Worm (Caenorhabditis elegans): Measurements from ENCODE around the gene samp-1.

Gene samp-1

DNA sequence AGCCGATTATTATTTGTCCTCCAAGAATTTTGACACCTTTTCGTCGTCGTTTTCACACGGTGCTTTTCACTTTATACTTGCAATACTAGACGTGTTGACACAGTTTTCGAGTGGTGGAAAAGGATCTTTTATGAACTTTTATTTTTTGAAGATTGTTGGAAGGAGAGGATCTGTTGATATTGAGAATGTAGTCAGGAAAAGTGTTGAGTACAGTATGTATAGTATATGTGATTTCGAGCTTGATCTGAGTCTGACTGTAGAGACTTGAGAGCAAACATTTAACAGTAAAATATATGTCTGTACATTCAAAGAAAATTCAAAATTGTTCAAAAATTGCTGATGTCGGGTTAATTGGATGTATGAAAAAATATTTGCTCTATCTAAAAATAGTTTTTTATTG lies 33.5 kb downstream of the samp-1 start:
- TF ChIP-seq unc-62 (GFP tag; optimal IDR thresholded peaks at IDR 0.05): no peak

DNA sequence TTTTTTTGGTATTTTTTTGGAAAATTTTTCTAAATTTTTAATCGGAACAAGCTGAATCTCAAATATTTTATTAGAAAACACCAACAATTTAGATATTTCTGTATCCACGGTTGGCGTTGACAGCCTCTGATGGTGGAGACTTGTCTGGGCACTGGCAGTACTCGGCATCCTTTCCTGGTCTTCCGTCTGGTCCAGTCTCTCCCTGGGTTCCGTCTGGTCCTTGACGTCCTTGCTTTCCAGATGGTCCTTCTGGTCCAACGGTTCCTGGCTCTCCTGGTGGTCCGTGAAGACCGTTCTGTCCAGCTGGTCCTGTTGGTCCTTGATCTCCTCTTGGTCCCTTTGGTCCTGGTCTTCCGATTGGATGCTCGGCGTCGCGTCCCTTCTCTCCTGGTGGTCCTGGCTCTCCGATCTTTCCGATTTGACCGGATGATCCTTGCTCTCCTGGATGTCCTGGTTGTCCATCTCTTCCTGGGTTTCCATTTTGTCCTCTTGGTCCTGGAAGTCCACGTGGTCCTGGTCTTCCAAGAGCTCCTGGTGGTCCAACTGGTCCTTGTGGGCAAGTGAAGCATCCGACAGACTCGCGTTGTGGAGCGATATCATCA lies 34.0 kb downstream of the samp-1 start:
- no peak for TF ChIP-seq unc-62 (GFP tag; optimal IDR thresholded peaks at IDR 0.05)

DNA sequence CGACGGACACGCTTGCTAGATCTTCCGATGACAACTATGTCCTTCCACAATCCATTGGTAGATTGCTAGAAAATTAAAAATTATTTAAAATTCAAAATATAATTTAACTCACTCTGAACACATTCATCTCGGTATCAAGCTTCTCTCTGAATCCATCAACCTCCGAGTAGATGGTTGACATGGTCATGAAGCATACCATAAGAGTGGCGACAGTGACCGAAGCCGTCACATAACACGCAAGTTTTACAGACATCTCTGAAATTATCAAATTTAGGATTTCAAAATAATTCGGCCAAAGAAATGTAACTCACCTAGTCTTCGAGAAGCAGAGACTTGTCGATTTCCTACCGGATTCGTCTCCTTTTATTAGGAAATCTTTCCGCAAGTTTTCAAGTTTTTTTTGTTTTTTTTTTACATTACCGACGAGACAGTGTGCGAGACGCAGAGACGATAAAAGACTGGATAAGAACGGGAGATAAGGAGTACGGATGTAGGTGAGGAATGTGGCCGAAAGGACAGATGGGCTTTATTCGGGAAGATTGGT lies 34.9 kb downstream of the samp-1 start, which contains the start of gene sqt-1:
Gene sqt-1 (minus strand): TSS at position 341 of the 544 bp plus-strand sequence.
- no peak for TF ChIP-seq unc-62 (GFP tag; optimal IDR thresholded peaks at IDR 0.05)

- TF ChIP-seq unc-62 (GFP tag; optimal IDR thresholded peaks at IDR 0.05): no peak
Measured at ce11 chrII:11339507-11339906, 36.8 kb downstream of the samp-1 start, which contains the start of gene rmd-3. Gene rmd-3, minus strand, starts transcription at chrII:11339607.

- no peak for TF ChIP-seq unc-62 (GFP tag; optimal IDR thresholded peaks at IDR 0.05)
Measured at ce11 chrII:11343300-11343869, 40.7 kb downstream of the samp-1 start, which contains the start of gene lgc-20. Gene lgc-20, minus strand, starts transcription at chrII:11343610.

- no peak for TF ChIP-seq unc-62 (GFP tag; optimal IDR thresholded peaks at IDR 0.05)
Measured at ce11 chrII:11344554-11344953, 41.9 kb downstream of the samp-1 start.

- TF ChIP-seq unc-62 (GFP tag; optimal IDR thresholded peaks at IDR 0.05): no peak
Measured at ce11 chrII:11345570-11346029, 42.9 kb downstream of the samp-1 start, which contains the start of gene nduf-11. Gene nduf-11, minus strand, starts transcription at chrII:11345620.

- TF ChIP-seq unc-62 (GFP tag; optimal IDR thresholded peaks at IDR 0.05): no peak
Measured at ce11 chrII:11347878-11348556, 45.3 kb downstream of the samp-1 start, which contains the start of the genes B0491.6 and pigm-1. Gene B0491.6, minus strand, starts transcription at chrII:11348343. Gene pigm-1, plus strand, starts transcription at chrII:11348445.

DNA sequence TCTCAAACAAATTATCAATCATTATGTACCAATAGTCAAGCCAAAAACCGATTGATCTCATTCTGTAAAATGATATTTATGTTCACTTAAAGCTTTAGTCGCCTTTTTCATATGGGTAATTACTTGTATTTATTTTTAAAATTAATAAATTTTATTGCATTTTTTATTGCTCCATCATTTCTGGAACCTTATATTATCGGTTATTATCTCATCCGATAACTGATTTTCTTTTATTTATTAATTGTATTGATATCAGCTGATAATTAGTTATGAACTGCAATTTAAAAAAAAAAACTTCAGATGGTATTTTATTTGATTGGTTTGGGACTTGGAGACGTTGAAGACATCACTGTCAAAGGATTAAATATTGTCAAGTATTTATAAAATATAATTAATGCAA lies 47.2 kb downstream of the samp-1 start, which contains the start of gene dph-5:
Gene dph-5 (plus strand): TSS at position 301 of the 400 bp plus-strand sequence.
- TF ChIP-seq unc-62 (GFP tag; optimal IDR thresholded peaks at IDR 0.05): no peak

ce11 chrII:11351599-11351998 lies 48.9 kb downstream of the samp-1 start, which contains the start of gene clh-2:
Gene clh-2, plus strand, starts transcription at chrII:11351899.
- no peak for TF ChIP-seq unc-62 (GFP tag; optimal IDR thresholded peaks at IDR 0.05)

ce11 chrII:11353471-11353870 lies 50.8 kb downstream of the samp-1 start:
- TF ChIP-seq unc-62 (GFP tag; optimal IDR thresholded peaks at IDR 0.05): no peak
